Worm (Caenorhabditis elegans) whole organism, L4 larva: ENCODE measurements around the gene gcy-9.

Source experiments
- D1046.2 ChIP-seq: fragments of 200-800 bp; sonication (Bioruptor generic); IDR thresholded peaks from 2 replicates; pipeline ENCODE4 v1.3.6; 2022; ENCODE audit warnings: missing genetic modification characterization, missing compliant biosample characterization
- F37D6.2 ChIP-seq: sonication (generic microtip); optimal IDR thresholded peaks from 2 replicates; lab custom pipeline; 2016; ENCODE audit warnings: mild to moderate bottlenecking, missing genetic modification characterization, missing compliant biosample characterization
- F44E2.7 ChIP-seq: fragments of 200-800 bp; sonication (Bioruptor generic); IDR thresholded peaks from 2 replicates; pipeline ENCODE4 v2.1.2; 2022; ENCODE audit warnings: missing genetic modification characterization, missing compliant biosample characterization
- T20F7.1 ChIP-seq: fragments of 200-800 bp; sonication (Bioruptor generic); optimal IDR thresholded peaks from 2 replicates; lab custom pipeline; 2018; ENCODE audit warnings: mild to moderate bottlenecking, missing genetic modification characterization, missing compliant biosample characterization
- T26A8.4 ChIP-seq: fragments of 200-800 bp; sonication (Bioruptor generic); IDR thresholded peaks from 2 replicates; pipeline ENCODE4 v1.3.6; 2022; ENCODE audit warnings: missing genetic modification characterization, missing compliant biosample characterization
- Y5F2A.4 ChIP-seq: fragments of 200-800 bp; sonication (Bioruptor generic); optimal IDR thresholded peaks from 2 replicates; lab custom pipeline; 2018; ENCODE audit warnings: mild to moderate bottlenecking, missing genetic modification characterization, missing compliant biosample characterization
- aha-1 ChIP-seq: fragments of 150-350 bp; peaks from one replicate; lab custom pipeline; 2014; ENCODE audit warnings: missing biosample characterization, missing genetic modification characterization
- ama-1 ChIP-seq: fragments of 150-350 bp; optimal IDR thresholded peaks from 2 replicates; lab custom pipeline; 2014; ENCODE audit warnings: inconsistent platforms, mixed read lengths
- ceh-28 ChIP-seq: fragments of 150-350 bp; optimal IDR thresholded peaks from 2 replicates; lab custom pipeline; 2014; ENCODE audit warnings: missing biosample characterization, missing genetic modification reagents, missing genetic modification characterization
- ceh-32 ChIP-seq: sonication (generic microtip); optimal IDR thresholded peaks from 2 replicates; lab custom pipeline; 2016; ENCODE audit warnings: mild to moderate bottlenecking, missing genetic modification characterization, missing compliant biosample characterization; ENCODE audit not compliant: poor library complexity
- ceh-44 ChIP-seq: fragments of 200-800 bp; sonication (Bioruptor generic); IDR thresholded peaks from 2 replicates; pipeline ENCODE4 v1.3.6; 2022; ENCODE audit warnings: missing genetic modification reagents, missing genetic modification characterization, missing compliant biosample characterization
- ceh-62 ChIP-seq: sonication (generic microtip); optimal IDR thresholded peaks from 2 replicates; lab custom pipeline; 2017; ENCODE audit warnings: missing biosample characterization, missing genetic modification characterization
- daf-12 ChIP-seq: fragments of 150-350 bp; optimal IDR thresholded peaks from 2 replicates; lab custom pipeline; 2014; ENCODE audit warnings: missing biosample characterization, missing genetic modification reagents, missing genetic modification characterization
- daf-16 ChIP-seq, 3 experiments: sonication (generic microtip); optimal IDR thresholded peaks; 2 replicates each; lab custom pipeline; 2016 to 2017; ENCODE audit warnings: missing genetic modification characterization in 3 of 3, missing genetic modification reagents in 3 of 3, mild to moderate bottlenecking in 2 of 3, missing compliant biosample characterization in 2 of 3, missing biosample characterization in 1 of 3, moderate library complexity in 1 of 3
- dmd-6 ChIP-seq: fragments of 200-800 bp; sonication (Bioruptor generic); IDR thresholded peaks from 2 replicates; pipeline ENCODE4 v1.3.6; 2022; ENCODE audit warnings: missing genetic modification reagents, missing genetic modification characterization, missing compliant biosample characterization
- dmd-9 ChIP-seq: fragments of 200-800 bp; sonication (Bioruptor generic); IDR thresholded peaks from 2 replicates; pipeline ENCODE4 v1.3.6; 2022; ENCODE audit warnings: missing genetic modification reagents, missing genetic modification characterization, missing compliant biosample characterization
- duxl-1 ChIP-seq: sonication (generic microtip); optimal IDR thresholded peaks from 2 replicates; lab custom pipeline; 2016; ENCODE audit warnings: mild to moderate bottlenecking, missing genetic modification characterization, moderate library complexity, missing compliant biosample characterization; ENCODE audit not compliant: poor library complexity
- dve-1 ChIP-seq: sonication (generic microtip); optimal IDR thresholded peaks from 2 replicates; lab custom pipeline; 2017; ENCODE audit warnings: antibody characterized with exemption, mild to moderate bottlenecking, missing genetic modification characterization, missing compliant biosample characterization; ENCODE audit not compliant: insufficient read depth
- gei-8 ChIP-seq: fragments of 200-800 bp; sonication (Bioruptor generic); optimal IDR thresholded peaks from 2 replicates; lab custom pipeline; 2018; ENCODE audit warnings: mild to moderate bottlenecking, missing genetic modification characterization, missing compliant biosample characterization
- hlh-30 ChIP-seq: sonication (generic microtip); optimal IDR thresholded peaks from 2 replicates; lab custom pipeline; 2017; ENCODE audit warnings: antibody characterized with exemption, mild to moderate bottlenecking, missing genetic modification characterization, missing compliant biosample characterization; ENCODE audit not compliant: insufficient read depth
- hmg-1.1 ChIP-seq: fragments of 200-800 bp; sonication (Bioruptor generic); IDR thresholded peaks from 2 replicates; pipeline ENCODE4 v1.3.6; 2022; ENCODE audit warnings: missing genetic modification reagents, missing genetic modification characterization, missing compliant biosample characterization
- lim-7 ChIP-seq: fragments of 200-800 bp; sonication (Bioruptor generic); IDR thresholded peaks from 2 replicates; pipeline ENCODE4 v1.3.6; 2022; ENCODE audit warnings: missing genetic modification characterization, missing compliant biosample characterization
- lin-1 ChIP-seq: fragments of 200-800 bp; sonication (Bioruptor generic); IDR thresholded peaks from 2 replicates; pipeline ENCODE4 v1.3.6; 2022; ENCODE audit warnings: missing genetic modification reagents, missing genetic modification characterization, missing compliant biosample characterization
- lin-13 ChIP-seq: fragments of 150-350 bp; optimal IDR thresholded peaks from 2 replicates; lab custom pipeline; 2014; ENCODE audit warnings: missing biosample characterization, missing genetic modification reagents, missing genetic modification characterization
- lin-39 ChIP-seq: fragments of 150-350 bp; optimal IDR thresholded peaks from 2 replicates; lab custom pipeline; 2014; ENCODE audit warnings: missing biosample characterization, missing genetic modification reagents, missing genetic modification characterization
- mdl-1 ChIP-seq, 2 experiments: fragments of 150-350 bp in 1 of 2; sonication (generic microtip) in 1 of 2; optimal IDR thresholded peaks; 2 replicates each; lab custom pipeline; 2014 to 2017; ENCODE audit warnings: missing biosample characterization in 2 of 2, missing genetic modification characterization in 2 of 2
- mep-1 ChIP-seq: fragments of 150-350 bp; sonication (generic microtip); optimal IDR thresholded peaks from 3 replicates; lab custom pipeline; 2014; ENCODE audit warnings: missing biosample characterization, missing genetic modification characterization
- mxl-3 ChIP-seq: fragments of 200-800 bp; sonication (Bioruptor generic); optimal IDR thresholded peaks from 2 replicates; lab custom pipeline; 2018; ENCODE audit warnings: mild to moderate bottlenecking, missing genetic modification characterization, missing compliant biosample characterization
- nhr-28 ChIP-seq: fragments of 150-350 bp; optimal IDR thresholded peaks from 2 replicates; lab custom pipeline; 2014; ENCODE audit warnings: missing biosample characterization, missing genetic modification characterization
- nhr-48 ChIP-seq: sonication (generic microtip); optimal IDR thresholded peaks from 2 replicates; lab custom pipeline; 2016; ENCODE audit warnings: mild to moderate bottlenecking, missing genetic modification characterization, missing compliant biosample characterization
- nhr-77 ChIP-seq: fragments of 150-350 bp; optimal IDR thresholded peaks from 2 replicates; lab custom pipeline; 2014; ENCODE audit warnings: missing biosample characterization, missing genetic modification characterization
- pqm-1 ChIP-seq: sonication (generic microtip); optimal IDR thresholded peaks from 2 replicates; lab custom pipeline; 2017; ENCODE audit warnings: missing biosample characterization, missing genetic modification characterization
- saeg-2 ChIP-seq: fragments of 200-800 bp; sonication (Bioruptor generic); IDR thresholded peaks from 2 replicates; pipeline ENCODE4 v1.3.6; 2022; ENCODE audit warnings: missing genetic modification reagents, missing genetic modification characterization, missing compliant biosample characterization
- sdz-12 ChIP-seq: fragments of 200-800 bp; sonication (Bioruptor generic); optimal IDR thresholded peaks from 2 replicates; lab custom pipeline; 2018; ENCODE audit warnings: mild to moderate bottlenecking, missing genetic modification characterization, missing compliant biosample characterization
- snpc-1.2 ChIP-seq: fragments of 200-800 bp; sonication (Bioruptor generic); IDR thresholded peaks from 2 replicates; pipeline ENCODE4 v1.3.6; 2022; ENCODE audit warnings: missing genetic modification reagents, missing genetic modification characterization, missing compliant biosample characterization
- spr-1 ChIP-seq: sonication (generic microtip); optimal IDR thresholded peaks from 2 replicates; lab custom pipeline; 2016; ENCODE audit warnings: mild to moderate bottlenecking, missing genetic modification characterization, missing compliant biosample characterization
- tra-1 ChIP-seq: fragments of 200-800 bp; sonication (Bioruptor generic); IDR thresholded peaks from 2 replicates; pipeline ENCODE4 v1.3.6; 2022; ENCODE audit warnings: missing genetic modification reagents, missing genetic modification characterization, missing compliant biosample characterization
- unc-130 ChIP-seq: sonication (generic microtip); optimal IDR thresholded peaks from 2 replicates; lab custom pipeline; 2016; ENCODE audit warnings: missing genetic modification reagents, missing genetic modification characterization, missing compliant biosample characterization
- zfp-3 ChIP-seq: fragments of 200-800 bp; sonication (Bioruptor generic); conservative IDR thresholded peaks from 2 replicates; pipeline ENCODE4 v1.3.6; 2022; ENCODE audit warnings: missing genetic modification reagents, missing genetic modification characterization, missing compliant biosample characterization
- zip-11 ChIP-seq: fragments of 200-800 bp; sonication (Bioruptor generic); IDR thresholded peaks from 2 replicates; pipeline ENCODE4 v1.3.6; 2022; ENCODE audit warnings: missing genetic modification characterization, missing compliant biosample characterization
- zip-2 ChIP-seq: fragments of 150-350 bp; optimal IDR thresholded peaks from 2 replicates; lab custom pipeline; 2014; ENCODE audit warnings: missing biosample characterization, missing genetic modification characterization

The gcy-9 gene

DNA sequence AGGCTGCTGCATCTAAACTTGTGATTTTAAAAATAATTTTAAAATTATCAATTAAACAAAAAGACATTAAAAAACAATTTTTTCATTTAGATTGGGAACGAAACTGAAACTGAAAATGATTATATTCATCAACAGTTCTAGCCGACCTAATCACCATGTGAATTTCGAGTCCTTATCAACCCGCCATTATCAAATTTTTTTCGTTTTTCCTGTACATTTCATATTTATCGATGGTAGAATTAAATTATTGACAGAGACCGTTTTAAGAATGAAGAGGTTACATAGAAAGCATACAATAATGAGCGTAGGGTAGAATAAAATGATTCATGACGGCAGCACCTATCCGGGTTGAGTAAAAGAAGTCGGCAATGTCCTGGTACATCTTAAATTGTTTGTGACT is 13.4 kb downstream of the gcy-9 start, which contains the start of gene asm-2:
Gene asm-2 (minus strand): TSS at position 12 of the 400 bp plus-strand sequence.
- TF ChIP-seq ceh-62 (tag; lab: Kevin White, UChicago), result no peak
- no peak for TF ChIP-seq lin-1 (GFP tag; lab: Robert Waterston, UW)
- TF ChIP-seq ceh-32 (tag; lab: Kevin White, UChicago), result no peak
- TF ChIP-seq mxl-3 (GFP tag; lab: Kevin White, UChicago), result peak; percentile 68
- no peak for TF ChIP-seq gei-8 (GFP tag; lab: Kevin White, UChicago)
- no peak for TF ChIP-seq zfp-3
- TF ChIP-seq dmd-9 (GFP tag; lab: Robert Waterston, UW), result no peak
- TF ChIP-seq nhr-77 (tag; lab: Kevin White, UChicago), result peak; percentile 57
- no peak for TF ChIP-seq T20F7.1 (GFP tag; lab: Kevin White, UChicago)
- TF ChIP-seq mdl-1 (tag; optimal IDR thresholded peaks at IDR 0.05; lab: Kevin White, UChicago), result peak in 1 of 2 experiments; percentile 29
- TF ChIP-seq mep-1 (tag; lab: Kevin White, UChicago), result no peak
- TF ChIP-seq nhr-28 (tag; lab: Kevin White, UChicago), result peak; percentile 87
- no peak for TF ChIP-seq spr-1 (tag; lab: Kevin White, UChicago)
- no peak for TF ChIP-seq lim-7
- TF ChIP-seq ceh-28 (tag; lab: Kevin White, UChicago), result no peak
- no peak for TF ChIP-seq Y5F2A.4 (GFP tag; lab: Kevin White, UChicago)
- no peak for TF ChIP-seq unc-130 (GFP tag; lab: Kevin White, UChicago)
- no peak for TF ChIP-seq zip-2 (tag; lab: Kevin White, UChicago)
- TF ChIP-seq F37D6.2 (tag; lab: Kevin White, UChicago), result no peak
- no peak for TF ChIP-seq ceh-44 (GFP tag; lab: Robert Waterston, UW)
- TF ChIP-seq duxl-1 (tag; lab: Kevin White, UChicago), result no peak
- no peak for TF ChIP-seq sdz-12 (GFP tag; lab: Kevin White, UChicago)
- no peak for TF ChIP-seq hlh-30 (tag; lab: Kevin White, UChicago)
- TF ChIP-seq aha-1 (tag; lab: Kevin White, UChicago), result no peak
- no peak for TF ChIP-seq snpc-1.2 (GFP tag; lab: Robert Waterston, UW)
- TF ChIP-seq tra-1, result peak; percentile 36; the same call in 1 of the 2 replicates
- TF ChIP-seq lin-13 (GFP tag; lab: Kevin White, UChicago), result no peak
- TF ChIP-seq D1046.2 (GFP tag; lab: Robert Waterston, UW), result no peak
- TF ChIP-seq nhr-48 (tag; lab: Kevin White, UChicago), result no peak
- no peak for TF ChIP-seq hmg-1.1 (GFP tag; lab: Robert Waterston, UW)
- TF ChIP-seq saeg-2 (GFP tag; lab: Robert Waterston, UW), result no peak
- TF ChIP-seq T26A8.4 (GFP tag; lab: Robert Waterston, UW), result no peak
- TF ChIP-seq daf-12 (tag; lab: Kevin White, UChicago), result no peak
- TF ChIP-seq F44E2.7 (GFP tag; lab: Robert Waterston, UW), result no peak
- TF ChIP-seq dmd-6, result peak; percentile 63
- TF ChIP-seq dve-1 (tag; lab: Kevin White, UChicago), result no peak
- no peak for TF ChIP-seq lin-39
- TF ChIP-seq zip-11 (GFP tag; lab: Robert Waterston, UW), result no peak
- TF ChIP-seq ama-1, result no peak
- peak; percentile 98 for TF ChIP-seq pqm-1
- TF ChIP-seq daf-16 (GFP tag; optimal IDR thresholded peaks at IDR 0.05; lab: Kevin White, UChicago), result no peak
- TF ChIP-seq daf-16 (tag; optimal IDR thresholded peaks at IDR 0.05; lab: Kevin White, UChicago), result peak; percentile 88
- TF ChIP-seq, all 104 proteins: peak for 8

ce11 chrX:11323225-11323624 is 14.5 kb downstream of the gcy-9 start:
- TF ChIP-seq pqm-1, result peak; percentile 80
- no peak for TF ChIP-seq daf-16 (GFP tag; optimal IDR thresholded peaks at IDR 0.05; lab: Kevin White, UChicago)
- peak; percentile 40 for TF ChIP-seq daf-16 (tag; optimal IDR thresholded peaks at IDR 0.05; lab: Kevin White, UChicago)
- TF ChIP-seq aha-1 (tag; lab: Kevin White, UChicago), result peak; percentile 5
- peak; percentile 13 for TF ChIP-seq nhr-28 (tag; lab: Kevin White, UChicago)
- no peak for TF ChIP-seq tra-1
- no peak for TF ChIP-seq F44E2.7 (GFP tag; lab: Robert Waterston, UW)
- TF ChIP-seq zip-11 (GFP tag; lab: Robert Waterston, UW), result no peak
- TF ChIP-seq T26A8.4 (GFP tag; lab: Robert Waterston, UW), result no peak
- no peak for TF ChIP-seq ceh-62 (tag; lab: Kevin White, UChicago)
- peak; percentile 44; the same call in 1 of the 2 replicates for TF ChIP-seq dmd-6
